Worm (Caenorhabditis elegans): Measurements from ENCODE around the gene F26F12.8.

The F26F12.8 gene

DNA sequence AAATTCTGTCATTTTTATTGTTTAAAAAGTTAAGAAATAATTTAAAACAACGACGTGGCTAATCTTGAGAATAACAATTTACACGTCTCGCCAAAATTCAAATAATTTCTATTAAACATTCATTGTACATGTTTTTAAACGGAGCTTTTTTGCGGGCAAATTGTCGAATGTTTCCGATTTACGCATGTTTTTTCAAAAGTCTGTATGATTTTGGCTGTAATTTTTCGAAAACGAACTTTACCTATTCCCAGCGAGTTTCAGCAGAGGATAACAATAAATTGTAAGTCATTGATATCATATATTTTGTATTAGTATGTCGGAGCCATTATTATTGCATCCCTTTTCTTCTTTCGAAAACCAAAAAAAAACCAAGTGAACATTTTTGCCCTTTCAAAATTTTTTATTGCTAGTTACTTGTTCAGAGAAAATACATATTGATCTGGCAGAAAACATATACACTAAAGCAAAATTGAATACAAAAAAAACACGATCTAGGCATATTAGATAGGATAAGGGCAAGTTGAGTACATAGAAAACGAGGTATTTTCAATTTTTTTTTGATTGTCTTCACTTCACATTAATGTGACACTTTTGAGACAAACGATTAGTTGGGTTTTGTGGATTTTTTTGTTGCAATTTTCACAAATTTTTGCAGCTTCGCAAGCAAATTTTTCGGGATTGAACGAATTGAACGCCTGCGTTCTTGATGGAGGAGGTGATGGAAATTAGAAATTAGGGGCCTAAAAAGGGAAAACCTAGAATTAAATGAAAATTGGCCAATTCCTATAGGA lies 23.6 kb downstream of the F26F12.8 start, which contains the start of gene F26F12.2 (continued):
- TF ChIP-seq attf-4 (tag; optimal IDR thresholded peaks at IDR 0.05) (no peak), ceh-28 (tag; optimal IDR thresholded peaks at IDR 0.05) (no peak), snpc-1.2 (GFP tag; IDR thresholded peaks at IDR 0.05) (peak; percentile 5; the same call in 1 of the 2 replicates), mes-2 (tag; optimal IDR thresholded peaks at IDR 0.05; ENCODE audit: poor library complexity, severe bottlenecking) (no peak), F44E2.7 (GFP tag; IDR thresholded peaks at IDR 0.05) (no peak)

DNA sequence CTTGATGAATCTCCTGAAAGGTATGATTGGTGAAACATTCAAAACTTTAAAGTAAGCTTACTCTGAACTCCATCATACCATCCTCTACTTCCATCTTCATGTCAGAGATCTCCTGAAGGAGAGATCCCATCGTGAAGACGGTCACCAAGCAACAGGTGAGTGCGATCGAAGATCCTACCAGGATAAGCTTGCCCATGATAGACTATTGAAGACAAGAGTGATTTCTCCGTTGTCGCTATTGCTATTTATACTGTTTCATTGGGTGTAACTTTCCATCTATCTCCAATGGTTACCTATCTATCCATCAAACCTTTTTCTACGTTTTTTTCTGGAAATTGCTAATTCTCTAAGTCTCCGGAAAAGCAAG lies 25.7 kb downstream of the F26F12.8 start, which contains the start of gene col-140:
Gene col-140 (minus strand): TSS at position 219 of the 367 bp plus-strand sequence.
- no peak for TF ChIP-seq nhr-11 (tag; optimal IDR thresholded peaks at IDR 0.05)
- TF ChIP-seq unc-62 (GFP tag; optimal IDR thresholded peaks at IDR 0.05 in 1 of 2), result peak in 1 of 2 experiments; percentile 32
- TF ChIP-seq unc-62 (tag; optimal IDR thresholded peaks at IDR 0.05), result no peak
- TF ChIP-seq ama-1 (optimal IDR thresholded peaks at IDR 0.05), result peak; percentile 75

DNA sequence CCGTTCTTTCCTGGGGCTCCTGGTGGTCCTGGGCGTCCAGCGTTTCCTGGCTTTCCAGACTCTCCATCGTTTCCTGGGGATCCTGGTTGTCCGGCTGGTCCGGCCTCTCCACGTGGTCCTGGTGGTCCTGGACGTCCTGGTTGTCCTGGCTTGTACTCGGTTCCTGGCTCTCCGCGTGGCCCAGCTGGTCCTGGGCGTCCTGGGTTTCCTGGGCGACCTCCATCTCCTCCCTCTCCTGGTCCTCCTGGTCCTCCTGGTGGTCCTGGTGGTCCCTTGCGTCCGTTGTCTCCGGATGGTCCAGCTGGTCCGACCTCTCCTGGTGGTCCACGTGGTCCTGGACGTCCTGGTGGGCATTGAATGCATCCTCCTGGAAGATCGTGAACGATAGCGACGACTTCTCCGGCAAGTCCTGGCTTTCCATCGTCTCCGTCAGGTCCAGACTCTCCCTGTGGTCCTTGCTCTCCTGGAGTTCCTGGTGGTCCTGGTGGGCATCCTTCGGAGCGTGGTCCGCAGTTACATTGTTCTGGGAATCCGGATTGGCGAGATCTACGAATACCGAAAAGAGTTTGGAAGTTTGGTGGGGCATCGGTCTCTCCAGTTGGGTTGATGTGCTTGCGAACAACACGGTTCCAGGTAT lies 26.2 kb downstream of the F26F12.8 start:
- TF ChIP-seq T26A8.4 (GFP tag; IDR thresholded peaks at IDR 0.05) (peak; percentile 41; the same call in 1 of the 2 replicates), snpc-4 (tag; optimal IDR thresholded peaks at IDR 0.05) (no peak), madf-5 (GFP tag; IDR thresholded peaks at IDR 0.05) (peak in 1 of 2 experiments; percentile 50; a peak in 1 of 4 replicates), egl-27 (tag; optimal IDR thresholded peaks at IDR 0.05) (no peak), unc-62 (GFP tag; optimal IDR thresholded peaks at IDR 0.05 in 1 of 2) (no peak), unc-62 (tag; optimal IDR thresholded peaks at IDR 0.05) (no peak), dmd-8 (GFP tag; IDR thresholded peaks at IDR 0.05) (no peak), pqm-1 (tag; optimal IDR thresholded peaks at IDR 0.05) (no peak), F10B5.3 (tag; optimal IDR thresholded peaks at IDR 0.05) (no peak), lin-38 (GFP tag; IDR thresholded peaks at IDR 0.05) (peak; percentile 28; the same call in 1 of the 2 replicates), lin-29 (GFP tag; IDR thresholded peaks at IDR 0.05) (0 out of 2 replicates have a peak, but pooled peaks have one; percentile 7), mdt-29 (GFP tag; IDR thresholded peaks at IDR 0.05) (0 out of 2 replicates have a peak, but pooled peaks have one; percentile 5), Y48G9A.11 (GFP tag; IDR thresholded peaks at IDR 0.05) (0 out of 2 replicates have a peak, but pooled peaks have one; percentile 23), ztf-7 (tag; optimal IDR thresholded peaks at IDR 0.05) (no peak), nhr-6 (tag; optimal IDR thresholded peaks at IDR 0.05) (no peak), D1046.2 (GFP tag; IDR thresholded peaks at IDR 0.05) (peak; percentile 42; the same call in 1 of the 2 replicates), gei-8 (GFP tag; optimal IDR thresholded peaks at IDR 0.05) (peak; percentile 17), skn-1 (tag; optimal IDR thresholded peaks at IDR 0.05) (no peak), spr-3 (GFP tag; optimal IDR thresholded peaks at IDR 0.05) (peak; percentile 1), aha-1 (tag) (no peak), egl-43 (GFP tag; IDR thresholded peaks at IDR 0.05) (0 out of 2 replicates have a peak, but pooled peaks have one; percentile 41), nhr-11 (tag; optimal IDR thresholded peaks at IDR 0.05) (no peak), mxl-3 (GFP tag; optimal IDR thresholded peaks at IDR 0.05) (peak; percentile 43), ZK337.2 (GFP tag; IDR thresholded peaks at IDR 0.05) (no peak), hlh-11 (tag; optimal IDR thresholded peaks at IDR 0.05) (peak; percentile 43), ZK546.5 (tag; optimal IDR thresholded peaks at IDR 0.05) (no peak), unc-39 (tag; optimal IDR thresholded peaks at IDR 0.05) (no peak), nhr-10 (tag; optimal IDR thresholded peaks at IDR 0.05) (no peak), ctbp-1 (GFP tag; IDR thresholded peaks at IDR 0.05) (peak; percentile 78), Y105C5A.15 (GFP tag; IDR thresholded peaks at IDR 0.05) (no peak), attf-4 (tag; optimal IDR thresholded peaks at IDR 0.05) (no peak), set-16 (GFP tag; IDR thresholded peaks at IDR 0.05) (peak; percentile 99), lin-15B (tag; optimal IDR thresholded peaks at IDR 0.05) (no peak), dmd-6 (GFP tag; IDR thresholded peaks at IDR 0.05) (peak; percentile 26; the same call in 1 of the 2 replicates), pha-4 (GFP tag; IDR thresholded peaks at IDR 0.05) (0 out of 2 replicates have a peak, but pooled peaks have one; percentile 10), pha-4 (tag; optimal IDR thresholded peaks at IDR 0.05) (no peak), nhr-48 (tag; optimal IDR thresholded peaks at IDR 0.05) (no peak)

Data from whole organism, L4 larva.